Worm (Caenorhabditis elegans) whole organism, L4/young adult: Measurements from ENCODE around the gene T25B9.9.

ENCODE experiments used
- W03F9.2 ChIP-seq: fragments of 150-350 bp; optimal IDR thresholded peaks from 2 replicates; lab custom pipeline; 2014; ENCODE audit warnings: missing biosample characterization, missing genetic modification characterization
- dao-5 ChIP-seq: sonication (generic microtip); optimal IDR thresholded peaks from 2 replicates; lab custom pipeline; 2016; ENCODE audit warnings: missing genotype, missing genetic modification characterization, moderate library complexity, missing compliant biosample characterization
- him-1 ChIP-seq: sonication (generic microtip); optimal IDR thresholded peaks from 2 replicates; lab custom pipeline; 2016; ENCODE audit warnings: missing genotype, missing genetic modification reagents, missing genetic modification characterization, missing compliant biosample characterization

DNA sequence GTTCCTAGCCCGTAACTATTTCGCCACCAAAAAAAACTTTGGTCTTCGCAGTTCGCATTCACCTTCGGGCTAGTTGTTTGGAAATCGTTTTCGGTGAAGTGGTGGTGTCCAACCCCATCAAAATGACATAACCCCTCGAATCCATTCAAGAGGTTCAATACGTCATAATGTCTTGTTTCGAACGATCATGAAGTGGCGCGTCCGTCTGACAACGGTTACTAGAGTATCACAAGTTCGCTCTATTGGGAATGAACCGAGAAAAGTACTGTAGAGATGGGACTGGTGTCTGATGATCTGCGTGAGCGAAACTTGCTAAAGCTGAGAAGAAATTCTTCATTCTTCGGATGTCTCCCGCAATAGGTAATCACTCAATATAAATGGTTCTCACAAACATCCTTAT, 41.7 kb upstream of the T25B9.9 start, which contains the start of gene ZC168.2:
- no peak for TF ChIP-seq him-1 (tag; lab: Kevin White, UChicago)
- TF ChIP-seq W03F9.2, result no peak
- no peak for TF ChIP-seq dao-5
